Worm (Caenorhabditis elegans): ENCODE results near the gene Y54G2A.15.

The Y54G2A.15 gene

DNA sequence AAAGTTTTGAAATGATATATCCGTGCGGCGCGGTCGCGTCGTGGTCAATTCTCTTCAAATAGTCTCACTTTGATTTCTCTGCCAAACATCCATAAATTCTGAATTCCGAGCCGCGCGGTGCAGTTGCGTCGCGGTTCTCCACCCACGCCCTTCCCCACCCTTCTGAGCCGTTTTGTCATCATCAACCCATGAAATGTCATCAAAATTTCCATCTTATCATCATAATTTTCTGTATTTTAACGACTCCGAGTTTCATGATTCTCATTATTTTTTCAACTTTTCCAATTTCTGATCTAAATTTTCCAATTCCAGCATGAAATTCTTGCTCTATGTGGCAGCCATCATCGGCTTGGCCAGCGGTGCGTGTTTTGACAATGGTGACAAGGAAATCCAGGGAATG lies 1.6 kb downstream of the Y54G2A.15 start, which contains the start of gene clec-84:
Gene clec-84 (plus strand): TSS at position 301 of the 400 bp plus-strand sequence.
- TF ChIP-seq ztf-29 (GFP tag; IDR thresholded peaks at IDR 0.05), result no peak
- no peak for TF ChIP-seq klf-2 (GFP tag; conservative IDR thresholded peaks at IDR 0.05)
- TF ChIP-seq cog-1 (tag; optimal IDR thresholded peaks at IDR 0.05), result no peak
- TF ChIP-seq med-1 (GFP tag; optimal IDR thresholded peaks at IDR 0.05; ENCODE audit: insufficient read depth), result no peak
- TF ChIP-seq T22C8.4 (GFP tag; IDR thresholded peaks at IDR 0.05), result no peak
- no peak for TF ChIP-seq ref-1 (GFP tag; conservative IDR thresholded peaks at IDR 0.05)
- no peak for TF ChIP-seq flt-1 (GFP tag; IDR thresholded peaks at IDR 0.05)
- no peak for TF ChIP-seq ztf-23 (GFP tag; IDR thresholded peaks at IDR 0.05)
- TF ChIP-seq tab-1 (GFP tag; IDR thresholded peaks at IDR 0.05), result no peak

DNA sequence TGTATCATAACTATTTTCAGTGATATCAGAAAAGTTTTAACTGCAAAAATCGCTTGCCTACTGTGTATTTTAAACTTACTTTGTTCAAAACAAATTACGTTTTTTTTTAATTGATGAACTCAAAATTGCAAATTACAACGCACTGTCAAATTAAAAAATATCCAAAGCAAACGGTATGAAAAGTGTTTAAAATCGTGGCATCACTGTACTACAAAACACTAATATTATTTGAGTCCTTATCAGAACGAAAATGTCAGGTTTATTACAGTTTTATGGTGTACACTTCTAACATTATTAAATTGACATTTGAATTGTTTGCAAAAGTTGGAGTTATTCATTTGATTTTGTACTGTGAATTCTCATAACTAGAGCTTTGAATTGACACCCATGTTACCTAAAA lies 2.5 kb downstream of the Y54G2A.15 start, which contains the start of gene clec-83:
Gene clec-83 (minus strand): TSS at position 213 of the 400 bp plus-strand sequence.
- TF ChIP-seq klf-2 (GFP tag; conservative IDR thresholded peaks at IDR 0.05), result no peak
- no peak for TF ChIP-seq med-1 (GFP tag; optimal IDR thresholded peaks at IDR 0.05; ENCODE audit: insufficient read depth)
- no peak for TF ChIP-seq ztf-23 (GFP tag; IDR thresholded peaks at IDR 0.05)
- TF ChIP-seq tab-1 (GFP tag; IDR thresholded peaks at IDR 0.05), result no peak
- no peak for TF ChIP-seq flt-1 (GFP tag; IDR thresholded peaks at IDR 0.05)
- no peak for TF ChIP-seq T22C8.4 (GFP tag; IDR thresholded peaks at IDR 0.05)
- no peak for TF ChIP-seq ztf-29 (GFP tag; IDR thresholded peaks at IDR 0.05)
- no peak for TF ChIP-seq cog-1 (tag; optimal IDR thresholded peaks at IDR 0.05)
- no peak for TF ChIP-seq ref-1 (GFP tag; conservative IDR thresholded peaks at IDR 0.05)

DNA sequence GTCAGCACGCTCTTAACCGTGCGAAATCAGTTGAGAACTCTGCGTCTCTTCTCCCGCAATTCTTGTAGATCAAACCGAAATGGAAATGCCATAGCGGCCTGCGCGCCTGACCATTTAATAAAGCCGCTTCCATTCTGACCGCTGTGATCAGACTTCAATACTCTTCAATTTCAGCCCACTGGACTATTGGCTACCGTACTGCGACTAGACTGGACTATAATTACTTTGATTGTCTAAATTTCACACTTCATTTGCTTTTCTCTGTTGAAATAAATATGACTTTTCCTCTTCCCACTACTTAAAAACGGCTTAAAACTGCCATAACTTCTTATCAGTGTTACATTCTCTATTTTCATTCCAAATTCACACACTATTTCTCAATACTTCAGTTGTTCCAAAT lies 5.5 kb downstream of the Y54G2A.15 start, which contains the start of gene Y54G2A.7:
Gene Y54G2A.7 (plus strand): TSS at position 301 of the 400 bp plus-strand sequence.
- no peak for TF ChIP-seq tab-1 (GFP tag; IDR thresholded peaks at IDR 0.05)
- no peak for TF ChIP-seq ref-1 (GFP tag; conservative IDR thresholded peaks at IDR 0.05)
- TF ChIP-seq ztf-29 (GFP tag; IDR thresholded peaks at IDR 0.05), result no peak
- TF ChIP-seq cog-1 (tag; optimal IDR thresholded peaks at IDR 0.05), result no peak
- TF ChIP-seq flt-1 (GFP tag; IDR thresholded peaks at IDR 0.05), result no peak
- TF ChIP-seq ztf-23 (GFP tag; IDR thresholded peaks at IDR 0.05), result no peak
- no peak for TF ChIP-seq med-1 (GFP tag; optimal IDR thresholded peaks at IDR 0.05; ENCODE audit: insufficient read depth)
- TF ChIP-seq T22C8.4 (GFP tag; IDR thresholded peaks at IDR 0.05), result no peak
- TF ChIP-seq klf-2 (GFP tag; conservative IDR thresholded peaks at IDR 0.05), result no peak

DNA sequence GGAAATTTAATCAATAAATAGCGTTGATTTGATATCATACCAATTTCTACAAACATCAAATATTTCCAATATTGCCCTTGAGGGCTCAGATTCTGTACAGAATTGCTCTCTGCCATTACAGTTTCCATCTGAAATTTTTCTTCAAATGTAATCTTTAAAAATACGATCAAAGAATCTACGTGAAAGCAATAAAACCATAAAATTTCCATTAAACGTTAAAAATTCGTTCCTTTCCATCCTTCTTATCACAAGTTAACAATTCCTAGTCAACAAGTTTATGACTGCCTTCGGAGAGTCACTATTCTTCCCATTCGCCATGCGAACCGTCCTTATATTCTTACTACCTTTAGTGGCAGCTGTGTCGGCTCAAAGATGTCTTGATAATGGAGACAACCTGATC lies 8.4 kb downstream of the Y54G2A.15 start, which contains the start of gene clec-82:
Gene clec-82 (plus strand): TSS at position 301 of the 400 bp plus-strand sequence.
- TF ChIP-seq T22C8.4 (GFP tag; IDR thresholded peaks at IDR 0.05) (no peak), ref-1 (GFP tag; conservative IDR thresholded peaks at IDR 0.05) (no peak), tab-1 (GFP tag; IDR thresholded peaks at IDR 0.05) (no peak), ztf-23 (GFP tag; IDR thresholded peaks at IDR 0.05) (no peak), klf-2 (GFP tag; conservative IDR thresholded peaks at IDR 0.05) (no peak), cog-1 (tag; optimal IDR thresholded peaks at IDR 0.05) (no peak), flt-1 (GFP tag; IDR thresholded peaks at IDR 0.05) (no peak), ztf-29 (GFP tag; IDR thresholded peaks at IDR 0.05) (no peak), med-1 (GFP tag; optimal IDR thresholded peaks at IDR 0.05; ENCODE audit: insufficient read depth) (no peak)

DNA sequence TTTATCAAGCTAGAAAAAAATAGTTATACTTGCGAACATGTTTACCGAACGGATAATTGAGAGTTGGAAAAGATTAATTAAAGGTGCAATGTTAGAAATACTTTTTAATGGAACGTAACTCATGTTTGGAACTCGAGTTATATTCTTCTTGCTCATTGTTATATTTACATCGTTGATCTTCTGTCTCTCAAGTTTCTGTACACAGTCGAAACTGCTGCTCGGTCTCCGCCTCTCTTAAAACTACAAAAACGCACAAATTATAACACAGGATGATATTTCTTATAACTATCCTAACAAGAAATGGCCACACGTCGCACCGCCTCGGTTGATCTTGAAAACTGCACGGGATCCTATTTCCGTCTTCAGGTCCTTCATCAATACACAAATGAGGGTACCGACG lies 9.3 kb downstream of the Y54G2A.15 start, which contains the start of gene pudl-2:
Gene pudl-2 (plus strand): TSS at position 301 of the 400 bp plus-strand sequence.
- TF ChIP-seq ztf-29 (GFP tag; IDR thresholded peaks at IDR 0.05), result no peak
- no peak for TF ChIP-seq klf-2 (GFP tag; conservative IDR thresholded peaks at IDR 0.05)
- TF ChIP-seq ref-1 (GFP tag; conservative IDR thresholded peaks at IDR 0.05), result no peak
- TF ChIP-seq flt-1 (GFP tag; IDR thresholded peaks at IDR 0.05), result no peak

DNA sequence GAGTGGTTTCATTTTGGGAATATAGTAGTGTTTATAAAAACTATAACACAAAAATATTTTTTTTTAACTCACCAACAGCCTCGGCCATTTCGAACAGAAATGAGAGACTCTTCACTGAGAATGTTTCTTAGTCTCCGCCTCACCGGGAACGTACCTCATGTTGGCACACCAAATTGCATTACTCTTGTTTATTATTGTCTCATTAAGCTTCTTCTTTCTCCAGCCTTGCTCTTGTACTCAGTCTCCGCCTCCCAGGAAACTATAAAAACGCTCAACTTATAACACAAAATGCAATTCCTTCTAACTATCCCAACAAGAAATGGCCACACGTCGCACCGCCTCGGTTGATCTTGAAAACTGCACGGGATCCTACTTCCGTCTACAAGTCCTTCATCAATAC lies 11.2 kb downstream of the Y54G2A.15 start, which contains the start of the genes Y54G2A.48 and pudl-1:
Gene Y54G2A.48 (minus strand): TSS at position 101 of the 400 bp plus-strand sequence.
Gene pudl-1 (plus strand): TSS at position 320 of the 400 bp plus-strand sequence.
- TF ChIP-seq ztf-23 (GFP tag; IDR thresholded peaks at IDR 0.05) (no peak), tab-1 (GFP tag; IDR thresholded peaks at IDR 0.05) (no peak), T22C8.4 (GFP tag; IDR thresholded peaks at IDR 0.05) (no peak), cog-1 (tag; optimal IDR thresholded peaks at IDR 0.05) (no peak), ztf-29 (GFP tag; IDR thresholded peaks at IDR 0.05) (no peak), flt-1 (GFP tag; IDR thresholded peaks at IDR 0.05) (no peak), ref-1 (GFP tag; conservative IDR thresholded peaks at IDR 0.05) (no peak)

DNA sequence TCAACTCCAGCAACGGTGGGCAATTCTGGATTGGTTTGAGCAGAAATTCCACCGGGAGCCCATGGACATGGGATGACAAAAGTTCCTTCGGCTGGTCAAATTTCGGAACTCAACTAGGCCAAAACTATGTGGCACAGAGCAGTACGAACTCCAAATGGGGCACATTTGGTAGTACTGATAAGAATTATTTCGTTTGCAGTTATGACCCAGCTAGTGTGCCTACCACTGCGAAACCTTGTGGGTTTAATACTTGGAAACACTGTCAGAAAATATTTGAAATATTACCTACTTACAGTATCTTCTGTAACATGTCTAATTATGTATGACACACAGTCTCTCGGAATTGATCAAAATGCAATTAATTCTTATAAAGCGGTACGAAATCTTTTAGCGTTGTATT lies 17.4 kb downstream of the Y54G2A.15 start:
- TF ChIP-seq tab-1 (GFP tag; IDR thresholded peaks at IDR 0.05), result no peak
- no peak for TF ChIP-seq flt-1 (GFP tag; IDR thresholded peaks at IDR 0.05)
- TF ChIP-seq med-1 (GFP tag; optimal IDR thresholded peaks at IDR 0.05; ENCODE audit: insufficient read depth), result no peak
- TF ChIP-seq cog-1 (tag; optimal IDR thresholded peaks at IDR 0.05), result no peak
- TF ChIP-seq ref-1 (GFP tag; conservative IDR thresholded peaks at IDR 0.05), result no peak
- TF ChIP-seq klf-2 (GFP tag; conservative IDR thresholded peaks at IDR 0.05), result no peak
- TF ChIP-seq ztf-29 (GFP tag; IDR thresholded peaks at IDR 0.05), result no peak
- TF ChIP-seq T22C8.4 (GFP tag; IDR thresholded peaks at IDR 0.05), result no peak
- no peak for TF ChIP-seq ztf-23 (GFP tag; IDR thresholded peaks at IDR 0.05)

DNA sequence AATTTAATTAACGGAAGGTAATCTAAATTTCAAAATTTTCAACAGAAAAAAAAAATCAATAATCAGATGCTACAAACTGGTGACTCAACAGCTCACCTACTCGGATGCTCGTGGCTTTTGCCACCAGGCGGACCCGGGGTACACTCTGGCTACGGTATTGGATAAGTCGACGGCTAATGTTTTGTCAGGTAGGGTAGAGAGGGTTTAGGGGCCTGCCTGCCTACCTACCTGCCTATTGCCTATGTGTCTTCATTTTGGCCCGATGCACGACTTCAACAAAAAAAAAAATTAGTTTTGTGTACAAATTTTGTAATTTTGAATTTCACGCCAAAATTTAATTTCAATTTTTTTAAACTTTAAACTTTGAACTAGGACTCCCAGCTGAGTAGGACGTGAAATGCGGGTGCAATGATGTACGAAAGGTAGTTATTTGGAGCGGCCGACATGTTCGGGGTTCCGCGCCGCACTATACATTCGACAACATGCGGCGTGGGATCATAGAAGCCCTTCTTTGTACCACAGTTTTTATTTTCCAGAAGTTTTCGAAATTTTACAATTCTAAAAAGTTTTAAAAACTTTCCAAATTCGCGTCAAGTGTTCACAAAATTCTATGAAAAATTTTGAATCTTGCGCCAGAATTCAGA lies 18.2 kb downstream of the Y54G2A.15 start:
- TF ChIP-seq T22C8.4 (GFP tag; IDR thresholded peaks at IDR 0.05) (no peak), ztf-23 (GFP tag; IDR thresholded peaks at IDR 0.05) (no peak), klf-2 (GFP tag; conservative IDR thresholded peaks at IDR 0.05) (no peak), tab-1 (GFP tag; IDR thresholded peaks at IDR 0.05) (no peak), ref-1 (GFP tag; conservative IDR thresholded peaks at IDR 0.05) (no peak), cog-1 (tag; optimal IDR thresholded peaks at IDR 0.05) (no peak), ztf-29 (GFP tag; IDR thresholded peaks at IDR 0.05) (no peak)

DNA sequence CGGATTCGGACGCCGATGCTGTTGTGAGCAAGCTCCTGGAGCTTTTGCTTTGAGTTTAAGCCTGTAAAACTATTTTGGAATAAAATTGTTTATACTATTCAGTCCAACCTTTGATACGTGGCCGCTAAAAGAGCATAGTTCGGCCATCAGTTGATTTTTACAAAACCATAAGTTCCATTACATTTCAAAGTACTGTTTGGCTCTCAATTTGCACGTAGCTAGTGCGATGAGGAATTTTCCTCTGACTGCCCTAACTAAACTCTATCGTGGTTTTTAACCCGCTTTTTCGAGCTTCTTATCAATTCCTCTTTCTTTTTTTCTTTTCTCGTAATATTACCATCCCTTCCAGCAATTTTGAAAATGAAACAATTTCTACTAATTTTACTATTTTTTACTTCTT lies 20.3 kb downstream of the Y54G2A.15 start, which contains the start of gene clec-80:
Gene clec-80 (plus strand): TSS at position 301 of the 400 bp plus-strand sequence.
- TF ChIP-seq tab-1 (GFP tag; IDR thresholded peaks at IDR 0.05) (no peak), ref-1 (GFP tag; conservative IDR thresholded peaks at IDR 0.05) (no peak), flt-1 (GFP tag; IDR thresholded peaks at IDR 0.05) (no peak), klf-2 (GFP tag; conservative IDR thresholded peaks at IDR 0.05) (no peak), T22C8.4 (GFP tag; IDR thresholded peaks at IDR 0.05) (no peak), ztf-23 (GFP tag; IDR thresholded peaks at IDR 0.05) (no peak), cog-1 (tag; optimal IDR thresholded peaks at IDR 0.05) (no peak), med-1 (GFP tag; optimal IDR thresholded peaks at IDR 0.05; ENCODE audit: insufficient read depth) (no peak), ztf-29 (GFP tag; IDR thresholded peaks at IDR 0.05) (no peak)
